Worm (Caenorhabditis elegans) whole organism, L2 larva: ENCODE measurements around the gene dna-2.

Experiments
- C34F6.9 ChIP-seq: fragments of 150-350 bp; optimal IDR thresholded peaks from 2 replicates; lab custom pipeline; 2014; ENCODE audit warnings: missing biosample characterization, missing genetic modification characterization
- F13H6.1 ChIP-seq: sonication (generic microtip); optimal IDR thresholded peaks from 2 replicates; lab custom pipeline; 2016; ENCODE audit warnings: missing genetic modification characterization, missing compliant biosample characterization
- R02D3.7 ChIP-seq: fragments of 150-350 bp; optimal IDR thresholded peaks from 2 replicates; lab custom pipeline; 2014; ENCODE audit warnings: missing biosample characterization, missing genetic modification characterization
- Y55F3AM.14 ChIP-seq: fragments of 200-800 bp; sonication (Bioruptor generic); optimal IDR thresholded peaks from 2 replicates; lab custom pipeline; 2018; ENCODE audit warnings: mild to moderate bottlenecking, missing genetic modification characterization, missing compliant biosample characterization
- ZK546.5 ChIP-seq: sonication (generic microtip); optimal IDR thresholded peaks from 2 replicates; lab custom pipeline; 2017; ENCODE audit warnings: missing biosample characterization, missing genetic modification characterization
- alr-1 ChIP-seq: fragments of 150-350 bp; optimal IDR thresholded peaks from 2 replicates; lab custom pipeline; 2014; ENCODE audit warnings: missing biosample characterization, missing genetic modification characterization
- ama-1 ChIP-seq: fragments of 150-350 bp; optimal IDR thresholded peaks from 2 replicates; lab custom pipeline; 2018; ENCODE audit warnings: inconsistent platforms
- blmp-1 ChIP-seq: sonication (generic microtip); optimal IDR thresholded peaks from 2 replicates; lab custom pipeline; 2017; ENCODE audit warnings: missing genetic modification characterization, mild to moderate bottlenecking, missing compliant biosample characterization, antibody characterized with exemption, moderate library complexity; ENCODE audit not compliant: insufficient read depth
- ceh-82 ChIP-seq: fragments of 150-350 bp; optimal IDR thresholded peaks from 2 replicates; lab custom pipeline; 2014; ENCODE audit warnings: missing biosample characterization, missing genetic modification characterization
- crh-2 ChIP-seq: sonication (generic microtip); optimal IDR thresholded peaks from 2 replicates; lab custom pipeline; 2017; ENCODE audit warnings: missing biosample characterization, missing genetic modification characterization
- dmd-4 ChIP-seq: sonication (generic microtip); optimal IDR thresholded peaks from 2 replicates; lab custom pipeline; 2017; ENCODE audit warnings: missing biosample characterization, missing genetic modification characterization
- egl-27 ChIP-seq: sonication (generic microtip); optimal IDR thresholded peaks from 3 replicates; lab custom pipeline; 2017; ENCODE audit warnings: missing biosample characterization, missing genetic modification reagents, missing genetic modification characterization
- elt-3 ChIP-seq: sonication (generic microtip); optimal IDR thresholded peaks from 2 replicates; lab custom pipeline; 2017; ENCODE audit warnings: missing biosample characterization, missing genetic modification characterization
- fos-1 ChIP-seq: fragments of 150-350 bp; optimal IDR thresholded peaks from 2 replicates; lab custom pipeline; 2014; ENCODE audit warnings: missing biosample characterization, missing genetic modification characterization
- gmeb-1 ChIP-seq: fragments of 150-350 bp; optimal IDR thresholded peaks from 2 replicates; lab custom pipeline; 2014; ENCODE audit warnings: missing biosample characterization, missing genetic modification characterization
- lin-11 ChIP-seq: fragments of 150-350 bp; sonication (generic microtip); optimal IDR thresholded peaks from 2 replicates; lab custom pipeline; 2014; ENCODE audit warnings: missing biosample characterization, missing genetic modification characterization, inconsistent platforms, mixed read lengths
- lin-13 ChIP-seq: fragments of 150-350 bp; optimal IDR thresholded peaks from 2 replicates; lab custom pipeline; 2014; ENCODE audit warnings: missing biosample characterization, missing genetic modification reagents, missing genetic modification characterization
- lin-39 ChIP-seq: fragments of 150-350 bp; optimal IDR thresholded peaks from 2 replicates; lab custom pipeline; 2014; ENCODE audit warnings: missing biosample characterization, missing genetic modification reagents, missing genetic modification characterization
- lsy-2 ChIP-seq, 2 experiments: fragments of 150-350 bp in 1 of 2; sonication (generic microtip) in 1 of 2; optimal IDR thresholded peaks; 2 replicates each; lab custom pipeline; 2014 to 2017; ENCODE audit warnings: missing biosample characterization in 2 of 2, missing genetic modification characterization in 2 of 2
- mab-5 ChIP-seq: fragments of 150-350 bp; optimal IDR thresholded peaks from 2 replicates; lab custom pipeline; 2014; ENCODE audit warnings: missing biosample characterization, missing genetic modification characterization
- mdl-1 ChIP-seq, 2 experiments: fragments of 150-350 bp in 1 of 2; sonication (generic microtip) in 1 of 2; optimal IDR thresholded peaks; 2 replicates each; lab custom pipeline; 2017; ENCODE audit warnings: missing biosample characterization in 2 of 2, missing genetic modification characterization in 2 of 2
- nhr-10 ChIP-seq: sonication (generic microtip); optimal IDR thresholded peaks from 2 replicates; lab custom pipeline; 2017; ENCODE audit warnings: missing biosample characterization, missing genetic modification characterization
- nhr-12 ChIP-seq: fragments of 150-350 bp; optimal IDR thresholded peaks from 2 replicates; lab custom pipeline; 2014; ENCODE audit warnings: missing biosample characterization, missing genetic modification characterization
- nhr-129 ChIP-seq: fragments of 150-350 bp; optimal IDR thresholded peaks from 2 replicates; lab custom pipeline; 2014; ENCODE audit warnings: missing biosample characterization, missing genetic modification characterization
- nhr-21 ChIP-seq: fragments of 150-350 bp; optimal IDR thresholded peaks from 2 replicates; lab custom pipeline; 2014; ENCODE audit warnings: missing biosample characterization, missing genetic modification characterization
- nhr-23 ChIP-seq: fragments of 150-350 bp; optimal IDR thresholded peaks from 2 replicates; lab custom pipeline; 2014; ENCODE audit warnings: missing biosample characterization, missing genetic modification reagents, missing genetic modification characterization
- nhr-237 ChIP-seq: fragments of 150-350 bp; optimal IDR thresholded peaks from 2 replicates; lab custom pipeline; 2014; ENCODE audit warnings: missing biosample characterization, missing genetic modification characterization
- nhr-25 ChIP-seq: fragments of 150-350 bp; sonication (generic microtip); optimal IDR thresholded peaks from 3 replicates; lab custom pipeline; 2014; ENCODE audit warnings: missing biosample characterization, missing genetic modification characterization
- nhr-6 ChIP-seq: fragments of 150-350 bp; optimal IDR thresholded peaks from 2 replicates; lab custom pipeline; 2014; ENCODE audit warnings: missing biosample characterization, missing genetic modification characterization
- nhr-77 ChIP-seq: fragments of 150-350 bp; optimal IDR thresholded peaks from 2 replicates; lab custom pipeline; 2014; ENCODE audit warnings: missing biosample characterization, missing genetic modification characterization
- sem-4 ChIP-seq: fragments of 150-350 bp; optimal IDR thresholded peaks from 2 replicates; lab custom pipeline; 2014; ENCODE audit warnings: missing biosample characterization, missing genetic modification reagents, missing genetic modification characterization
- skn-1 ChIP-seq: sonication (generic microtip); optimal IDR thresholded peaks from 2 replicates; lab custom pipeline; 2017; ENCODE audit warnings: missing biosample characterization, missing genetic modification characterization
- sma-3 ChIP-seq: sonication (generic microtip); optimal IDR thresholded peaks from 2 replicates; lab custom pipeline; 2016; ENCODE audit warnings: missing genetic modification reagents, missing genetic modification characterization, missing compliant biosample characterization
- sma-9 ChIP-seq, 2 experiments: fragments of 150-350 bp in 1 of 2; sonication (generic microtip) in 1 of 2; optimal IDR thresholded peaks; 2 replicates each; lab custom pipeline; 2014 to 2016; ENCODE audit warnings: missing genetic modification characterization in 2 of 2, mild to moderate bottlenecking in 1 of 2, missing biosample characterization in 1 of 2, missing compliant biosample characterization in 1 of 2, missing genetic modification reagents in 1 of 2, moderate library complexity in 1 of 2
- unc-39 ChIP-seq: fragments of 150-350 bp; optimal IDR thresholded peaks from 2 replicates; lab custom pipeline; 2014; ENCODE audit warnings: missing biosample characterization, missing genetic modification characterization
- unc-55 ChIP-seq: fragments of 150-350 bp; sonication (generic microtip); optimal IDR thresholded peaks from 3 replicates; lab custom pipeline; 2014; ENCODE audit warnings: missing biosample characterization, missing genetic modification reagents, missing genetic modification characterization
- unc-62 ChIP-seq: fragments of 150-350 bp; optimal IDR thresholded peaks from 2 replicates; lab custom pipeline; 2014; ENCODE audit warnings: missing biosample characterization, missing genetic modification reagents, missing genetic modification characterization
- zag-1 ChIP-seq: fragments of 150-350 bp; optimal IDR thresholded peaks from 2 replicates; lab custom pipeline; 2014; ENCODE audit warnings: missing biosample characterization, missing genetic modification characterization
- ztf-1 ChIP-seq: fragments of 200-800 bp; sonication (Bioruptor generic); conservative IDR thresholded peaks from 2 replicates; pipeline ENCODE4 v1.3.6; 2022; ENCODE audit warnings: missing genetic modification characterization, missing compliant biosample characterization
- ztf-11 ChIP-seq: sonication (generic microtip); optimal IDR thresholded peaks from 2 replicates; lab custom pipeline; 2017; ENCODE audit warnings: missing biosample characterization, missing genetic modification characterization
- ztf-4 ChIP-seq: fragments of 150-350 bp; optimal IDR thresholded peaks from 2 replicates; lab custom pipeline; 2014; ENCODE audit warnings: missing biosample characterization, missing genetic modification characterization

The dna-2 gene

DNA sequence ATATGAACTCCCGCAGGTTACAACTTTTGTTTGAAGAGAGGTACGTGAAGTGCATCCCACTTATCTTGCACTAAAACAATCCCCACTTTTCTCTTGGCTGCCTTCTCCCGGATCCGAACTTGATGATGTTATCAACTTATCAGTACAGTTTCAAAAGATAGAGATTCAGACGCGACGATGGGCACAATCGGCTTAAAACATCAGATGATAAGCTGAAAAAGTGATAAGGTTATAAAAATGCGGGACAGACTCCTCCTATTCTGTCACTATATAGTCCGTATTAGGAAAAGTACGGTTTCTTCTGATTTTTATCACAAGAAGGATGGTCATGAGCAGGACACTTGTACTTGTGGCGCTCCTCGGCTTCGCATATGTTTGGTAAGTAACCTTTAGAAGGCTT lies 39.0 kb upstream of the dna-2 start, which contains the start of gene ctsa-1.2:
Gene ctsa-1.2, plus strand, starts transcription at position 160 of the 400 bp plus-strand sequence.
- TF ChIP-seq alr-1 (tag; lab: Kevin White, UChicago): no peak
- peak; percentile 38 for TF ChIP-seq fos-1 (tag; lab: Kevin White, UChicago)
- TF ChIP-seq lin-39 (tag; lab: Kevin White, UChicago): no peak
- TF ChIP-seq sma-3 (GFP tag; lab: Kevin White, UChicago): no peak
- TF ChIP-seq sma-9 (GFP tag; optimal IDR thresholded peaks at IDR 0.05; lab: Kevin White, UChicago): peak; percentile 52
- TF ChIP-seq sma-9 (tag; optimal IDR thresholded peaks at IDR 0.05; lab: Kevin White, UChicago): no peak

DNA sequence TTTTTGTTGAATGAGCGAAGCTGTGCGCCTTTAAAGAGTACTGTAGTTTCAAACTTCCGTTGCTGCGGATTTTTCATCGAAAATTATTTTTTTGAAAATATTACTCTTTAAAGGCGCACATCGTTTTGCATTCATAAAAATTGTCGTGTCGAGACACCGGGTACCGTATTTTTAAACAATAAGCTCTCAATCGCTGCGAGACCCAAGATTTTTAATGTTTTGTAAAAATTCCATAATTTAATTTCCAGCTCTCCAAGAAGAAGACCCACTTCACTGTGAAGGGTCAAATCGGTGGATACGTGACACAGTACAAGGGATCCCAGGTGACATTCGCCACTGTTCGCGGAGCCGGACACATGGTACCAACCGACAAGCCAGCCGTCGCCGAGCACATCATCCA lies 35.9 kb upstream of the dna-2 start:
- TF ChIP-seq ztf-1 (GFP tag; lab: Robert Waterston, UW): no peak
- TF ChIP-seq skn-1 (tag; lab: Kevin White, UChicago): no peak
- no peak for TF ChIP-seq nhr-129 (tag; lab: Kevin White, UChicago)
- TF ChIP-seq blmp-1 (tag; lab: Kevin White, UChicago): no peak
- no peak for TF ChIP-seq lsy-2 (tag; optimal IDR thresholded peaks at IDR 0.05; lab: Kevin White, UChicago)
- TF ChIP-seq sem-4 (tag; lab: Kevin White, UChicago): no peak
- no peak for TF ChIP-seq Y55F3AM.14 (GFP tag; lab: Kevin White, UChicago)
- no peak for TF ChIP-seq nhr-77 (tag; lab: Kevin White, UChicago)
- no peak for TF ChIP-seq mab-5 (tag; lab: Kevin White, UChicago)
- no peak for TF ChIP-seq gmeb-1
- TF ChIP-seq unc-55: no peak
- TF ChIP-seq nhr-10 (tag; lab: Kevin White, UChicago): no peak
- no peak for TF ChIP-seq nhr-12 (tag; lab: Kevin White, UChicago)
- no peak for TF ChIP-seq ama-1
- no peak for TF ChIP-seq nhr-23
- TF ChIP-seq nhr-25 (tag; lab: Kevin White, UChicago): no peak
- TF ChIP-seq lin-13: no peak

ce11 chrII:11746782-11747288 lies 31.4 kb upstream of the dna-2 start:
- TF ChIP-seq C34F6.9 (peak; percentile 68), ztf-1 (GFP tag; lab: Robert Waterston, UW) (no peak), blmp-1 (tag; lab: Kevin White, UChicago) (no peak), sma-9 (GFP tag; optimal IDR thresholded peaks at IDR 0.05; lab: Kevin White, UChicago) (peak; percentile 53), sma-9 (tag; optimal IDR thresholded peaks at IDR 0.05; lab: Kevin White, UChicago) (no peak), ztf-11 (peak; percentile 29), ztf-4 (tag; lab: Kevin White, UChicago) (peak; percentile 66), ZK546.5 (tag; lab: Kevin White, UChicago) (no peak), dmd-4 (tag; lab: Kevin White, UChicago) (no peak), zag-1 (tag; lab: Kevin White, UChicago) (peak; percentile 90), elt-3 (no peak), crh-2 (tag; lab: Kevin White, UChicago) (peak; percentile 26), unc-39 (tag; lab: Kevin White, UChicago) (no peak), lin-13 (peak; percentile 19), mab-5 (tag; lab: Kevin White, UChicago) (peak; percentile 33), fos-1 (tag; lab: Kevin White, UChicago) (peak; percentile 14), nhr-21 (tag; lab: Kevin White, UChicago) (peak; percentile 15), lsy-2 (tag; optimal IDR thresholded peaks at IDR 0.05; lab: Kevin White, UChicago) (peak; percentile 34 to 62), Y55F3AM.14 (GFP tag; lab: Kevin White, UChicago) (peak; percentile 72), F13H6.1 (tag; lab: Kevin White, UChicago) (peak; percentile 88), ama-1 (no peak), unc-55 (peak; percentile 59), egl-27 (tag; lab: Kevin White, UChicago) (peak; percentile 2), ceh-82 (tag; lab: Kevin White, UChicago) (peak; percentile 39), sma-3 (GFP tag; lab: Kevin White, UChicago) (no peak), lin-11 (tag; lab: Kevin White, UChicago) (peak; percentile 72), R02D3.7 (tag; lab: Kevin White, UChicago) (no peak), nhr-237 (tag; lab: Kevin White, UChicago) (no peak), mdl-1 (tag; optimal IDR thresholded peaks at IDR 0.05; lab: Kevin White, UChicago) (peak; percentile 49 to 76), nhr-6 (no peak), unc-62 (GFP tag; lab: Kevin White, UChicago) (no peak), nhr-129 (tag; lab: Kevin White, UChicago) (peak; percentile 78)
